Worm (Caenorhabditis elegans) whole organism, L3 larva: ENCODE results near the gene frpr-1.

ENCODE experiments used
- R02D3.7 ChIP-seq: fragments of 150-350 bp; optimal IDR thresholded peaks from 2 replicates; lab custom pipeline; 2014; ENCODE audit warnings: missing biosample characterization, missing genetic modification characterization
- ceh-16 ChIP-seq: sonication (generic microtip); optimal IDR thresholded peaks from 2 replicates; lab custom pipeline; 2017; ENCODE audit warnings: missing biosample characterization, missing genetic modification characterization
- ceh-82 ChIP-seq: fragments of 150-350 bp; optimal IDR thresholded peaks from 2 replicates; lab custom pipeline; 2014; ENCODE audit warnings: missing biosample characterization, missing genetic modification characterization
- elt-1 ChIP-seq: fragments of 150-350 bp; optimal IDR thresholded peaks from 2 replicates; lab custom pipeline; 2014; ENCODE audit warnings: missing biosample characterization, missing genetic modification characterization
- mdl-1 ChIP-seq: fragments of 150-350 bp; optimal IDR thresholded peaks from 2 replicates; lab custom pipeline; 2014; ENCODE audit warnings: missing biosample characterization, missing genetic modification characterization
- nfya-1 ChIP-seq: sonication (generic microtip); optimal IDR thresholded peaks from 2 replicates; lab custom pipeline; 2017; ENCODE audit warnings: missing genetic modification characterization, mild to moderate bottlenecking, missing compliant biosample characterization, antibody characterized with exemption, moderate library complexity; ENCODE audit not compliant: insufficient read depth
- nhr-237 ChIP-seq: fragments of 150-350 bp; optimal IDR thresholded peaks from 2 replicates; lab custom pipeline; 2014; ENCODE audit warnings: missing biosample characterization, missing genetic modification characterization
- pqm-1 ChIP-seq: fragments of 150-350 bp; optimal IDR thresholded peaks from 2 replicates; lab custom pipeline; 2017; ENCODE audit warnings: missing biosample characterization, missing genetic modification characterization, inconsistent platforms
- snpc-4 ChIP-seq: fragments of 150-350 bp; optimal IDR thresholded peaks from 2 replicates; lab custom pipeline; 2014; ENCODE audit warnings: missing biosample characterization, missing genetic modification characterization
- tbx-2 ChIP-seq: sonication (generic microtip); optimal IDR thresholded peaks from 2 replicates; lab custom pipeline; 2016; ENCODE audit warnings: mild to moderate bottlenecking, missing genetic modification characterization, missing compliant biosample characterization
- zag-1 ChIP-seq: fragments of 150-350 bp; optimal IDR thresholded peaks from 2 replicates; lab custom pipeline; 2014; ENCODE audit warnings: missing biosample characterization, missing genetic modification characterization

ce11 chrX:8084669-8085068 is 44.8 kb downstream of the frpr-1 start:
- TF ChIP-seq R02D3.7 (tag; lab: Kevin White, UChicago) (no peak), pqm-1 (tag; lab: Kevin White, UChicago) (no peak), tbx-2 (tag; lab: Kevin White, UChicago) (no peak), ceh-16 (tag; lab: Kevin White, UChicago) (no peak), snpc-4 (tag; lab: Kevin White, UChicago) (no peak), zag-1 (tag; lab: Kevin White, UChicago) (no peak), nfya-1 (tag; lab: Kevin White, UChicago) (no peak), nhr-237 (tag; lab: Kevin White, UChicago) (no peak), elt-1 (tag; lab: Kevin White, UChicago) (no peak), ceh-82 (tag; lab: Kevin White, UChicago) (no peak), mdl-1 (tag; lab: Kevin White, UChicago) (no peak)
